Worm (Caenorhabditis elegans) whole organism, early embryonic: ENCODE measurements around the gene F21G4.3.

Source experiments
- F13C5.2 ChIP-seq: sonication (generic microtip); optimal IDR thresholded peaks from 2 replicates; lab custom pipeline; 2017; ENCODE audit warnings: mild to moderate bottlenecking, missing genetic modification characterization, inconsistent platforms, missing compliant biosample characterization
- aly-1 ChIP-seq: sonication (generic microtip); optimal IDR thresholded peaks from 2 replicates; lab custom pipeline; 2016; ENCODE audit warnings: missing genetic modification characterization, missing compliant biosample characterization
- ama-1 ChIP-seq: fragments of 150-350 bp; optimal IDR thresholded peaks from 2 replicates; lab custom pipeline; 2014
- ceh-13 ChIP-seq: fragments of 200-800 bp; sonication (Bioruptor generic); optimal IDR thresholded peaks from 2 replicates; lab custom pipeline; 2018; ENCODE audit warnings: mild to moderate bottlenecking, missing genetic modification characterization, missing compliant biosample characterization
- ceh-36 ChIP-seq: sonication (generic microtip); optimal IDR thresholded peaks from 2 replicates; lab custom pipeline; 2016; ENCODE audit warnings: missing genetic modification characterization, inconsistent platforms, missing compliant biosample characterization
- flt-1 ChIP-seq: fragments of 200-800 bp; sonication (Bioruptor generic); IDR thresholded peaks from 2 replicates; pipeline ENCODE4 v1.3.6; 2022; ENCODE audit warnings: missing genetic modification characterization, missing compliant biosample characterization
- hmg-4 ChIP-seq: fragments of 200-800 bp; sonication (Bioruptor generic); optimal IDR thresholded peaks from 2 replicates; lab custom pipeline; 2018; ENCODE audit warnings: mild to moderate bottlenecking, missing genetic modification characterization, missing compliant biosample characterization
- hnd-1 ChIP-seq: sonication (generic microtip); optimal IDR thresholded peaks from 2 replicates; lab custom pipeline; 2016; ENCODE audit warnings: missing genetic modification characterization, missing compliant biosample characterization
- scrt-1 ChIP-seq: fragments of 200-800 bp; sonication (Bioruptor generic); IDR thresholded peaks from 2 replicates; pipeline ENCODE4 v1.3.6; 2022; ENCODE audit warnings: missing genetic modification characterization, missing compliant biosample characterization
- sea-1 ChIP-seq: fragments of 200-800 bp; sonication (Bioruptor generic); conservative IDR thresholded peaks from 2 replicates; pipeline ENCODE4 v1.3.6; 2022; ENCODE audit warnings: missing genetic modification characterization, missing compliant biosample characterization
- tbx-11 ChIP-seq: fragments of 200-800 bp; sonication (Bioruptor generic); IDR thresholded peaks from 2 replicates; pipeline ENCODE4 v1.3.6; 2022; ENCODE audit warnings: missing genetic modification characterization, missing compliant biosample characterization
- tbx-37 ChIP-seq: fragments of 200-800 bp; sonication (Bioruptor generic); conservative IDR thresholded peaks from 2 replicates; pipeline ENCODE4 v1.3.6; 2022; ENCODE audit warnings: missing genetic modification reagents, missing genetic modification characterization, missing compliant biosample characterization
- tra-4 ChIP-seq: sonication (generic microtip); optimal IDR thresholded peaks from 2 replicates; lab custom pipeline; 2017; ENCODE audit warnings: missing genetic modification characterization, missing compliant biosample characterization

DNA sequence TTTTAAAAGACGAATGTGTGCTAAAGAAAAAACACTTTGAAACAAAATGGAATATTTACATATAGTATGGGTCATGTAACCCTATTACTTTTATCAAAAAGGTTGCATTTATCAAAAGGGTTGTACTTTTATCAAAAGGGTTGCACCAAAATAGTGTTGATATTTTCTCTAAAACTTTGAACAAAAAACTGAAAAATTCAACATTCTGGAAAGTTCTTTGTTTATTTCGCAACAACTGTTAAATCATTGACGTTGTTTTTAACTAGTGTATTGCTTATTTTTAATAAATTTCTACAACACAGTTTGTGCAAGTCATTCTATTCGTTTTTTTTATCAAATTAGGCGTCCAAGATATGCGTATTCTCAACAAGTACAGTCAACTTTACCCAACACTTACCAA is 43.6 kb downstream of the F21G4.3 start, which contains the start of the genes C17G1.5 and C17G1.14:
- no peak for TF ChIP-seq ama-1 (lab: Kevin White, UChicago)
- TF ChIP-seq F13C5.2 (tag; lab: Kevin White, UChicago): no peak
- TF ChIP-seq sea-1 (GFP tag; lab: Robert Waterston, UW): no peak
- no peak for TF ChIP-seq aly-1 (tag; lab: Kevin White, UChicago)
- no peak for TF ChIP-seq hmg-4 (GFP tag; lab: Kevin White, UChicago)
- no peak for TF ChIP-seq ceh-36
- TF ChIP-seq tbx-11 (GFP tag; lab: Robert Waterston, UW): no peak
- no peak for TF ChIP-seq scrt-1
- TF ChIP-seq flt-1 (GFP tag; lab: Robert Waterston, UW): no peak
- TF ChIP-seq tbx-37 (GFP tag; lab: Robert Waterston, UW): no peak
- no peak for TF ChIP-seq tra-4 (tag; lab: Kevin White, UChicago)
- TF ChIP-seq ceh-13: no peak
- no peak for TF ChIP-seq hnd-1 (tag; lab: Kevin White, UChicago)
